Worm (Caenorhabditis elegans) whole organism, L4 larva: ENCODE results near the gene irg-1.

Experiments
- fos-1 ChIP-seq: fragments of 150-350 bp; optimal IDR thresholded peaks from 2 replicates; lab custom pipeline; 2014; ENCODE audit warnings: missing biosample characterization, missing genetic modification characterization
- nhr-11 ChIP-seq: fragments of 150-350 bp; optimal IDR thresholded peaks from 2 replicates; lab custom pipeline; 2014; ENCODE audit warnings: missing biosample characterization, missing genetic modification characterization
- nhr-111 ChIP-seq: fragments of 200-800 bp; sonication (Bioruptor generic); optimal IDR thresholded peaks from 2 replicates; lab custom pipeline; 2018; ENCODE audit warnings: mild to moderate bottlenecking, missing genetic modification characterization, missing compliant biosample characterization
- unc-62 ChIP-seq, 3 experiments: fragments of 150-350 bp in 1 of 3; sonication (generic microtip); optimal IDR thresholded peaks in 2 of 3; peaks in 1 of 3; 1 replicate in 1 of 3; 2 replicates in 2 of 3; lab custom pipeline; 2014 to 2017; ENCODE audit warnings: missing biosample characterization in 3 of 3, missing genetic modification characterization in 3 of 3, missing genetic modification reagents in 3 of 3, missing genotype in 1 of 3

DNA sequence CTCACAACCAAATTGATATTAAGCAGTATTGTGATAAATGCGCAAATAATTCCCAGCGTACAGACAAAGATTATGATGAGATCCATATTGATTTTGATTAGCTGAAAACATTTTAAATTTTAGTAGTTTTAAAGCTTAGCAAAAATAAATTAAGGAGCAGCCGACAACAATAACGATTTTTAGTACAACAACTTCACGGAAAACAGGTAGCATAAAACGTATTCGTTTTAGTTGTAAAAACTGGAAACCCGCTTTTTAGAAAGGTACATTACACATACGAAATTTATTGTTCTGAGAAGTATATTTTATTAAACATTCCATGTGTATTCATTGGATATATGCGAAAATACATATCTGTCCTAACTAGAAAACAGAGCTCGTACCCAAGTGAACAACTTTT lies 33.0 kb upstream of the irg-1 start, which contains the start of gene srbc-36:
- TF ChIP-seq nhr-111 (GFP tag; lab: Kevin White, UChicago) (no peak), nhr-11 (tag; lab: Kevin White, UChicago) (no peak), unc-62 (GFP tag; optimal IDR thresholded peaks at IDR 0.05 in 1 of 2; lab: Kevin White, UChicago) (peak in 1 of 2 experiments; percentile 44), unc-62 (tag; optimal IDR thresholded peaks at IDR 0.05; lab: Kevin White, UChicago) (no peak), fos-1 (tag; lab: Kevin White, UChicago) (no peak)
